Worm (Caenorhabditis elegans) whole organism, L1 larva: ENCODE measurements around the gene Y53G8AM.7.

Source experiments
- C04F5.9 ChIP-seq: sonication (generic microtip); optimal IDR thresholded peaks from 2 replicates; lab custom pipeline; 2016; ENCODE audit warnings: missing genetic modification characterization, missing compliant biosample characterization
- C16A3.4 ChIP-seq: fragments of 150-350 bp; optimal IDR thresholded peaks from 2 replicates; lab custom pipeline; 2014; ENCODE audit warnings: missing biosample characterization, missing genetic modification characterization
- C34B4.2 ChIP-seq: sonication (generic microtip); optimal IDR thresholded peaks from 2 replicates; lab custom pipeline; 2017; ENCODE audit warnings: mild to moderate bottlenecking, missing genetic modification characterization, missing compliant biosample characterization
- F16B12.6 ChIP-seq: fragments of 150-350 bp; optimal IDR thresholded peaks from 2 replicates; lab custom pipeline; 2014; ENCODE audit warnings: missing biosample characterization, missing genetic modification characterization
- Y116A8C.19 ChIP-seq: sonication (generic microtip); optimal IDR thresholded peaks from 2 replicates; lab custom pipeline; 2016; ENCODE audit warnings: missing compliant biosample characterization, missing genetic modification characterization, borderline replicate concordance
- alr-1 ChIP-seq: fragments of 200-800 bp; sonication (Bioruptor generic); optimal IDR thresholded peaks from 2 replicates; lab custom pipeline; 2018; ENCODE audit warnings: borderline replicate concordance, mild to moderate bottlenecking, missing genetic modification characterization, missing compliant biosample characterization
- ama-1 ChIP-seq: fragments of 150-350 bp; optimal IDR thresholded peaks from 2 replicates; lab custom pipeline; 2014
- blmp-1 ChIP-seq: fragments of 150-350 bp; optimal IDR thresholded peaks from 2 replicates; lab custom pipeline; 2014; ENCODE audit warnings: missing biosample characterization, missing genetic modification characterization
- ceh-63 ChIP-seq: fragments of 200-800 bp; sonication (Bioruptor generic); optimal IDR thresholded peaks from 2 replicates; lab custom pipeline; 2018; ENCODE audit warnings: mild to moderate bottlenecking, missing genetic modification characterization, missing compliant biosample characterization
- ceh-82 ChIP-seq, 3 experiments: fragments of 150-350 bp in 1 of 3; sonication (generic microtip) in 2 of 3; optimal IDR thresholded peaks; 2 replicates each; lab custom pipeline; 2014 to 2017; ENCODE audit warnings: missing biosample characterization in 3 of 3, missing genetic modification characterization in 3 of 3
- ceh-88 ChIP-seq: fragments of 200-800 bp; sonication (Bioruptor generic); IDR thresholded peaks from 2 replicates; pipeline ENCODE4 v1.3.6; 2022; ENCODE audit warnings: missing genetic modification characterization, missing compliant biosample characterization
- ceh-90 ChIP-seq: sonication (generic microtip); optimal IDR thresholded peaks from 2 replicates; lab custom pipeline; 2016; ENCODE audit warnings: missing genetic modification characterization, missing compliant biosample characterization
- dpl-1 ChIP-seq, 3 experiments: fragments of 150-350 bp in 2 of 3; sonication (generic microtip) in 1 of 3; optimal IDR thresholded peaks; 2 replicates each; lab custom pipeline; 2014 to 2017; ENCODE audit warnings: missing biosample characterization in 3 of 3, missing genetic modification characterization in 3 of 3, missing genetic modification reagents in 3 of 3
- dsc-1 ChIP-seq: sonication (generic microtip); optimal IDR thresholded peaks from 2 replicates; lab custom pipeline; 2016; ENCODE audit warnings: mild to moderate bottlenecking, missing genetic modification characterization, missing compliant biosample characterization
- efl-1 ChIP-seq, 4 experiments: fragments of 150-350 bp; optimal IDR thresholded peaks in 3 of 4; peaks in 1 of 4; 1 replicate in 1 of 4; 2 replicates in 3 of 4; lab custom pipeline; 2014; ENCODE audit warnings: missing biosample characterization in 2 of 4, missing genetic modification characterization in 2 of 4, missing genetic modification reagents in 2 of 4
- ets-5 ChIP-seq: fragments of 200-800 bp; sonication (Bioruptor generic); IDR thresholded peaks from 2 replicates; pipeline ENCODE4 v1.3.6; 2022; ENCODE audit warnings: missing genetic modification characterization, missing compliant biosample characterization
- fkh-10 ChIP-seq: sonication (generic microtip); optimal IDR thresholded peaks from 2 replicates; lab custom pipeline; 2017; ENCODE audit warnings: missing biosample characterization, missing genetic modification reagents, missing genetic modification characterization
- fkh-4 ChIP-seq: sonication (generic microtip); optimal IDR thresholded peaks from 2 replicates; lab custom pipeline; 2016; ENCODE audit warnings: missing compliant biosample characterization, missing genetic modification characterization, borderline replicate concordance
- fos-1 ChIP-seq: fragments of 150-350 bp; optimal IDR thresholded peaks from 2 replicates; lab custom pipeline; 2014; ENCODE audit warnings: missing biosample characterization, missing genetic modification characterization
- grh-1 ChIP-seq: fragments of 200-800 bp; sonication (Bioruptor generic); IDR thresholded peaks from 2 replicates; pipeline ENCODE4 v1.3.6; 2022; ENCODE audit warnings: missing genetic modification reagents, missing genetic modification characterization, missing compliant biosample characterization
- hlh-4 ChIP-seq: sonication (generic microtip); optimal IDR thresholded peaks from 2 replicates; lab custom pipeline; 2016; ENCODE audit warnings: mild to moderate bottlenecking, missing genetic modification characterization, missing compliant biosample characterization
- irx-1 ChIP-seq: sonication (generic microtip); optimal IDR thresholded peaks from 2 replicates; lab custom pipeline; 2016; ENCODE audit warnings: missing genetic modification characterization, missing compliant biosample characterization
- isw-1 ChIP-seq: fragments of 200-800 bp; sonication (Bioruptor generic); IDR thresholded peaks from 2 replicates; pipeline ENCODE4 v1.3.6; 2022; ENCODE audit warnings: missing genetic modification characterization, missing compliant biosample characterization
- jun-1 ChIP-seq: fragments of 150-350 bp; optimal IDR thresholded peaks from 2 replicates; lab custom pipeline; 2014; ENCODE audit warnings: missing biosample characterization, missing genetic modification reagents, missing genetic modification characterization
- lin-14 ChIP-seq: fragments of 200-800 bp; sonication (Bioruptor generic); optimal IDR thresholded peaks from 2 replicates; lab custom pipeline; 2018; ENCODE audit warnings: mild to moderate bottlenecking, missing genetic modification characterization, moderate library complexity, missing compliant biosample characterization
- lin-35 ChIP-seq, 2 experiments: fragments of 150-350 bp; optimal IDR thresholded peaks; 2 replicates each; lab custom pipeline; 2014; ENCODE audit warnings: missing biosample characterization in 2 of 2, missing genetic modification characterization in 2 of 2, missing genetic modification reagents in 2 of 2
- lir-3 ChIP-seq: sonication (generic microtip); optimal IDR thresholded peaks from 2 replicates; lab custom pipeline; 2016; ENCODE audit warnings: mild to moderate bottlenecking, missing genetic modification characterization, moderate library complexity, missing compliant biosample characterization; ENCODE audit not compliant: poor library complexity
- lsy-2 ChIP-seq, 2 experiments: fragments of 150-350 bp; optimal IDR thresholded peaks; 2 replicates each; lab custom pipeline; 2014; ENCODE audit warnings: missing biosample characterization in 2 of 2, missing genetic modification characterization in 2 of 2
- mdl-1 ChIP-seq, 2 experiments: fragments of 150-350 bp; optimal IDR thresholded peaks; 2 replicates each; lab custom pipeline; 2014 to 2017; ENCODE audit warnings: missing biosample characterization in 2 of 2, missing genetic modification characterization in 2 of 2, inconsistent platforms in 1 of 2
- mef-2 ChIP-seq: fragments of 150-350 bp; optimal IDR thresholded peaks from 2 replicates; lab custom pipeline; 2014; ENCODE audit warnings: missing biosample characterization, missing genetic modification characterization
- mep-1 ChIP-seq: fragments of 150-350 bp; optimal IDR thresholded peaks from 2 replicates; lab custom pipeline; 2014; ENCODE audit warnings: missing biosample characterization, missing genetic modification characterization
- nhr-12 ChIP-seq: sonication (generic microtip); optimal IDR thresholded peaks from 2 replicates; lab custom pipeline; 2017; ENCODE audit warnings: missing biosample characterization, missing genetic modification characterization
- nhr-47 ChIP-seq: sonication (generic microtip); optimal IDR thresholded peaks from 2 replicates; lab custom pipeline; 2016; ENCODE audit warnings: mild to moderate bottlenecking, missing genetic modification characterization, moderate library complexity, missing compliant biosample characterization
- nhr-77 ChIP-seq: fragments of 150-350 bp; optimal IDR thresholded peaks from 2 replicates; lab custom pipeline; 2014; ENCODE audit warnings: missing biosample characterization, missing genetic modification characterization
- nhr-84 ChIP-seq: sonication (generic microtip); optimal IDR thresholded peaks from 2 replicates; lab custom pipeline; 2017; ENCODE audit warnings: missing biosample characterization, missing genetic modification characterization
- nhr-85 ChIP-seq: sonication (generic microtip); peaks from one replicate; lab custom pipeline; 2016; ENCODE audit warnings: missing genetic modification characterization, inconsistent platforms, missing compliant biosample characterization
- pag-3 ChIP-seq: sonication (generic microtip); optimal IDR thresholded peaks from 2 replicates; lab custom pipeline; 2017; ENCODE audit warnings: missing genetic modification characterization, mild to moderate bottlenecking, missing compliant biosample characterization, antibody characterized with exemption, borderline replicate concordance; ENCODE audit not compliant: insufficient read depth
- skn-1 ChIP-seq: fragments of 150-350 bp; optimal IDR thresholded peaks from 2 replicates; lab custom pipeline; 2014; ENCODE audit warnings: missing biosample characterization, missing genetic modification characterization
- snu-23 ChIP-seq: sonication (generic microtip); optimal IDR thresholded peaks from 2 replicates; lab custom pipeline; 2016; ENCODE audit warnings: missing genetic modification characterization, missing compliant biosample characterization
- sptf-1 ChIP-seq: fragments of 150-350 bp; optimal IDR thresholded peaks from 2 replicates; lab custom pipeline; 2014; ENCODE audit warnings: missing biosample characterization, missing genetic modification characterization
- sup-37 ChIP-seq: fragments of 200-800 bp; sonication (Bioruptor generic); optimal IDR thresholded peaks from 2 replicates; lab custom pipeline; 2018; ENCODE audit warnings: mild to moderate bottlenecking, missing genetic modification characterization, missing compliant biosample characterization
- swsn-7 ChIP-seq: sonication (generic microtip); optimal IDR thresholded peaks from 2 replicates; lab custom pipeline; 2016; ENCODE audit warnings: missing genetic modification characterization, missing compliant biosample characterization
- tbx-2 ChIP-seq: sonication (generic microtip); optimal IDR thresholded peaks from 2 replicates; lab custom pipeline; 2016; ENCODE audit warnings: missing genetic modification characterization, missing compliant biosample characterization
- tlp-1 ChIP-seq: fragments of 150-350 bp; optimal IDR thresholded peaks from 2 replicates; lab custom pipeline; 2014; ENCODE audit warnings: missing biosample characterization, missing genetic modification characterization
- unc-86 ChIP-seq: sonication (generic microtip); optimal IDR thresholded peaks from 2 replicates; lab custom pipeline; 2016; ENCODE audit warnings: missing genetic modification characterization, missing compliant biosample characterization
- xbp-1 ChIP-seq: sonication (generic microtip); optimal IDR thresholded peaks from 2 replicates; lab custom pipeline; 2016; ENCODE audit warnings: missing genetic modification characterization, missing compliant biosample characterization
- ztf-4 ChIP-seq: fragments of 150-350 bp; optimal IDR thresholded peaks from 2 replicates; lab custom pipeline; 2014; ENCODE audit warnings: missing biosample characterization, missing genetic modification characterization

The Y53G8AM.7 gene

DNA sequence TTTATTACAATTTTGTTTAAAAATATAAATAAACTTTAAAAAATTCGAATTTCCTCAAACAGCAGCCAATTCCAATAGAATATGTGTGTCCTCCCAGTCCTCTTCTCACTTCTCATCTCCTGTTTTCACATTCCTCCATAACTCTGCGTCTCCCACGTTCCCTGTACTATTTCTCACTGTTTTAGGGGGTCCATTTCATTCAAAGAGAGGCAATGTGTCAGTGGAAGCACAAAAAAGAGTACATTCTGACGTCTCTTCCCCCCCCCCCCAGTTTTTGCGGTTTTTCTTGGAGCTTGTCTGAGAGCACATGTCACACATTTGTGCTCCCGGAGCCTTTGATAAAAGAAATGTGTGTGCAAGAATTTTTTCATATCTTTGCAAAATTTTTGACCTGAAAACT lies 38.1 kb upstream of the Y53G8AM.7 start:
- peak in 1 of 3 experiments; percentile 42 for TF ChIP-seq ceh-82 (tag; optimal IDR thresholded peaks at IDR 0.05; lab: Kevin White, UChicago)
- no peak for TF ChIP-seq sup-37 (GFP tag; lab: Kevin White, UChicago)
- TF ChIP-seq fkh-4, result no peak
- TF ChIP-seq ceh-88, result no peak
- TF ChIP-seq irx-1 (tag; lab: Kevin White, UChicago), result no peak
- TF ChIP-seq sptf-1, result no peak
- TF ChIP-seq ztf-4 (tag; lab: Kevin White, UChicago), result no peak
- no peak for TF ChIP-seq hlh-4 (tag; lab: Kevin White, UChicago)
- TF ChIP-seq nhr-47 (tag; lab: Kevin White, UChicago), result no peak
- peak; percentile 37 for TF ChIP-seq unc-86 (tag; lab: Kevin White, UChicago)
- peak; percentile 61 for TF ChIP-seq dsc-1 (tag; lab: Kevin White, UChicago)
- TF ChIP-seq tbx-2, result no peak
- no peak for TF ChIP-seq nhr-12 (tag; lab: Kevin White, UChicago)
- TF ChIP-seq mep-1, result peak; percentile 3
- peak; percentile 46 for TF ChIP-seq nhr-85 (tag; lab: Kevin White, UChicago)
- peak in 1 of 3 experiments; percentile 4 for TF ChIP-seq dpl-1 (GFP tag; optimal IDR thresholded peaks at IDR 0.05; lab: Kevin White, UChicago)
- TF ChIP-seq blmp-1 (tag; lab: Kevin White, UChicago), result no peak
- no peak for TF ChIP-seq isw-1 (GFP tag; lab: Robert Waterston, UW)
- no peak for TF ChIP-seq pag-3 (tag; lab: Kevin White, UChicago)
- TF ChIP-seq lin-14 (GFP tag; lab: Kevin White, UChicago), result peak; percentile 70
- TF ChIP-seq ceh-90 (tag; lab: Kevin White, UChicago), result no peak
- TF ChIP-seq mdl-1 (tag; optimal IDR thresholded peaks at IDR 0.05; lab: Kevin White, UChicago), result peak in 1 of 2 experiments; percentile 3
- peak; percentile 5 to 12 for TF ChIP-seq efl-1 (optimal IDR thresholded peaks at IDR 0.05; lab: Kevin White, UChicago)
- peak in 1 of 2 experiments; percentile 66 for TF ChIP-seq efl-1 (GFP tag; optimal IDR thresholded peaks at IDR 0.05 in 1 of 2; lab: Kevin White, UChicago)
- TF ChIP-seq lsy-2 (tag; optimal IDR thresholded peaks at IDR 0.05; lab: Kevin White, UChicago), result peak in 1 of 2 experiments; percentile 19
- peak; percentile 1 for TF ChIP-seq snu-23 (GFP tag; lab: Kevin White, UChicago)

DNA sequence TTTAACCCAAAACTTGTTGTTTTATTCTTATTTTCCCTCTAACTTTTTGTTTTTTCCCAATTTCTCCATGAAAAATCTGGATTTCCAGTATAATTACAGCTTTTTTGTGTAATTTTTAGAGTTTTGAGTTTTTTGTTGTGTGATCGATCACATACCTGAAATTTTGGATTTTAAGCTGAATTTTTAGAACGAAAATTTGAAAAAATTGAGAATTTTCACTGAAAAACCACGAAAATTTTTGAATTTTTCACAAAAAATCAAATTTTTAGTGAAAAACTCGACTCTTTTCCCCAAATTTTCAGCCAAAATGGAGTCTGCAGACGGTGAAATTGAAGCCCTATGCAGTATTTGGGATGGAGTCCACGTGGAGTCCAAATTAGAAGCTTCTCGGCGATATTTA lies 30.6 kb upstream of the Y53G8AM.7 start, which contains the start of gene Y53G8AR.5:
Gene Y53G8AR.5, plus strand, starts transcription at position 301 of the 400 bp plus-strand sequence.
- TF ChIP-seq nhr-85 (tag; lab: Kevin White, UChicago) (peak; percentile 49), grh-1 (GFP tag; lab: Robert Waterston, UW) (no peak)

DNA sequence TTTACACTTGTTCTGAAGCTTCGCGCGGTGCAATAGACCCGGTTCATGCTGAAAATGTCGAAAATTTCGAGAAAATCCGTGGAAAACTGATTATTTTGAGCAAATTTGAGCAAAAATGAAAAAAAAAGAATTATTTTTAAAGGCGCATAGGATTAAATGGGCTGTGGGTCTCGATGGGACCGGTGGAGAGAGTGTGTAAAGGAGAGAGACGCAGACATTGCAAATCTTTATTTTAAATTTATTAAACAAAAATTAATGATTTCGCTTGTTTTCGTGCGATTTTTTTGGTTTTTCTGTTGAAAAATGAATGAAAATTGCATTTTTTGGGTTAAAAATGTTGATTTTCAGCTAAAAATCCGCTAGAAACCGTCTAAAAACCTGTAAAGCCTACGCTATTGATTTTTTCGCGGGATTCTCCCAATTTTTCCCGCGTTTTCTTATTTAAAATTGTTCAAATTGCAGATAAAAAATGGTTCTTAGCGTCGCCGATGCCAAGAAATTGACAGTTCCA lies 27.8 kb upstream of the Y53G8AM.7 start, which contains the start of the genes Y53G8AR.8 and Y53G8AR.6:
Gene Y53G8AR.8, minus strand, starts transcription at position 48 of the 511 bp plus-strand sequence.
Gene Y53G8AR.6, plus strand, starts transcription at position 461 of the 511 bp plus-strand sequence.
- peak; percentile 1 for TF ChIP-seq xbp-1 (tag; lab: Kevin White, UChicago)
- TF ChIP-seq C34B4.2 (tag; lab: Kevin White, UChicago), result no peak
- TF ChIP-seq lir-3 (tag; lab: Kevin White, UChicago), result no peak
- TF ChIP-seq nhr-77 (tag; lab: Kevin White, UChicago), result no peak
- peak; percentile 38 to 45 for TF ChIP-seq lin-35 (GFP tag; optimal IDR thresholded peaks at IDR 0.05; lab: Kevin White, UChicago)
- peak; percentile 55 for TF ChIP-seq mep-1
- peak; percentile 40 for TF ChIP-seq F16B12.6 (tag; lab: Kevin White, UChicago)
- TF ChIP-seq mef-2 (tag; lab: Kevin White, UChicago), result no peak
- TF ChIP-seq fkh-10, result no peak
- TF ChIP-seq nhr-84 (tag; lab: Kevin White, UChicago), result no peak
- TF ChIP-seq ama-1 (lab: Kevin White, UChicago), result no peak
- TF ChIP-seq ztf-4 (tag; lab: Kevin White, UChicago), result no peak
- no peak for TF ChIP-seq C16A3.4 (tag; lab: Kevin White, UChicago)
- peak in 2 of 3 experiments; percentile 30 to 56 for TF ChIP-seq dpl-1 (GFP tag; optimal IDR thresholded peaks at IDR 0.05; lab: Kevin White, UChicago)
- peak; percentile 1 for TF ChIP-seq skn-1 (tag; lab: Kevin White, UChicago)
- no peak for TF ChIP-seq alr-1 (tag; lab: Kevin White, UChicago)
- TF ChIP-seq jun-1 (tag; lab: Kevin White, UChicago), result no peak
- no peak for TF ChIP-seq swsn-7 (tag; lab: Kevin White, UChicago)
- TF ChIP-seq lsy-2 (tag; optimal IDR thresholded peaks at IDR 0.05; lab: Kevin White, UChicago), result peak; percentile 53 to 62
- no peak for TF ChIP-seq C04F5.9 (tag; lab: Kevin White, UChicago)
- TF ChIP-seq isw-1 (GFP tag; lab: Robert Waterston, UW), result peak; percentile 25; the same call in 1 of the 2 replicates
- TF ChIP-seq blmp-1 (tag; lab: Kevin White, UChicago), result peak; percentile 25
- no peak for TF ChIP-seq sup-37 (GFP tag; lab: Kevin White, UChicago)
- no peak for TF ChIP-seq tlp-1 (tag; lab: Kevin White, UChicago)
- TF ChIP-seq fos-1 (tag; lab: Kevin White, UChicago), result no peak
- TF ChIP-seq efl-1 (optimal IDR thresholded peaks at IDR 0.05; lab: Kevin White, UChicago), result peak; percentile 39 to 51
- peak; percentile 59 to 94 for TF ChIP-seq efl-1 (GFP tag; optimal IDR thresholded peaks at IDR 0.05 in 1 of 2; lab: Kevin White, UChicago)
- no peak for TF ChIP-seq dsc-1 (tag; lab: Kevin White, UChicago)
- no peak for TF ChIP-seq ets-5 (GFP tag; lab: Robert Waterston, UW)
- TF ChIP-seq Y116A8C.19 (tag; lab: Kevin White, UChicago), result no peak
- TF ChIP-seq tbx-2, result peak; percentile 18
- no peak for TF ChIP-seq ceh-63 (GFP tag; lab: Kevin White, UChicago)
- TF ChIP-seq grh-1 (GFP tag; lab: Robert Waterston, UW), result no peak
